Worm (Caenorhabditis elegans) whole organism, L2 larva: ENCODE measurements around the gene Y48B6A.13.

Source experiments
- aly-2 ChIP-seq: fragments of 150-350 bp; optimal IDR thresholded peaks from 2 replicates; lab custom pipeline; 2014; ENCODE audit warnings: missing biosample characterization, missing genetic modification characterization
- ceh-16 ChIP-seq: fragments of 150-350 bp; optimal IDR thresholded peaks from 2 replicates; lab custom pipeline; 2014; ENCODE audit warnings: missing biosample characterization, missing genetic modification characterization
- nhr-237 ChIP-seq: fragments of 150-350 bp; optimal IDR thresholded peaks from 2 replicates; lab custom pipeline; 2014; ENCODE audit warnings: missing biosample characterization, missing genetic modification characterization
- zag-1 ChIP-seq: fragments of 150-350 bp; optimal IDR thresholded peaks from 2 replicates; lab custom pipeline; 2014; ENCODE audit warnings: missing biosample characterization, missing genetic modification characterization

ce11 chrII:14176642-14177041, 49.4 kb downstream of the Y48B6A.13 start:
- no peak for TF ChIP-seq ceh-16 (tag; lab: Kevin White, UChicago)
- TF ChIP-seq zag-1: no peak
- no peak for TF ChIP-seq aly-2 (tag; lab: Kevin White, UChicago)
- TF ChIP-seq nhr-237 (tag; lab: Kevin White, UChicago): no peak
